Fruit fly (Drosophila melanogaster): ENCODE results near the gene Elo68beta.

Elo68beta gene

DNA sequence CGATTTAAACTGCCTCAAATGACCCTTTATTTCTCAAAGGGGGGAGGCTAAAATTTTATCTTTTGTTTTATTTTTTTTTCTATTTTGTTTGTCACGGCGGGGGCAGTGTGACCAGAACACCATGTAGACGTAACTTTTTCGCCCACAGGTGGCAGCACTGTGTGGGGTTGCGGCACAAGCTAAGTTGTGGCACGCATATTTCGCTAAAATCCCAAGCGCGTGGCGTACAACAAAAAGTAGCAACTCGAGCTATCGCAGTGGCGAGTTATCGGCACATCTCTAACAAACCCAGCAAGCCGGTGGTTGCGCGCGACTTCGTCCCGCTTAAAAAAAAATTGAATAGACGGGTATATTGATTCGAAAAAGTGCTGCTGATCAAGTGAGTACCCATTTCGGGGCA, 21.6 kb upstream of the Elo68beta start, which contains the start of the genes Ufd1 and NaPi-III (continued):
- TF ChIP-seq Bdp1 (GFP tag; optimal IDR thresholded peaks at IDR 0.05) (peak; percentile 16), maf-S (GFP tag; optimal IDR thresholded peaks at IDR 0.05) (peak; percentile 35), org-1 (GFP tag; optimal IDR thresholded peaks at IDR 0.05) (no peak), trem (tag; optimal IDR thresholded peaks at IDR 0.05) (peak; percentile 86), sisA (GFP tag; IDR thresholded peaks at IDR 0.05) (peak; percentile 44; the same call in 1 of the 2 replicates), toy (GFP tag; IDR thresholded peaks at IDR 0.05) (no peak), CG6813 (GFP tag; optimal IDR thresholded peaks at IDR 0.05) (no peak), zen2 (GFP tag; IDR thresholded peaks at IDR 0.05; ENCODE audit: partially characterized antibody) (peak; percentile 65; the same call in 2 of the 3 replicates), CG18262 (tag; optimal IDR thresholded peaks at IDR 0.05) (no peak), trh (GFP tag; optimal IDR thresholded peaks at IDR 0.05) (no peak), CG8924 (tag; optimal IDR thresholded peaks at IDR 0.05) (peak; percentile 47), ap (GFP tag; IDR thresholded peaks at IDR 0.05) (no peak), tgo (GFP tag; IDR thresholded peaks at IDR 0.05) (no peak), az2 (GFP tag; optimal IDR thresholded peaks at IDR 0.05) (no peak), Mrtf (GFP tag; IDR thresholded peaks at IDR 0.05) (no peak), Sox100B (GFP tag; optimal IDR thresholded peaks at IDR 0.05) (no peak), tin (GFP tag; optimal IDR thresholded peaks at IDR 0.05) (no peak), CG3847 (GFP tag; IDR thresholded peaks at IDR 0.05) (peak; percentile 81), CG4328 (GFP tag; optimal IDR thresholded peaks at IDR 0.05) (no peak), vvl (GFP tag; IDR thresholded peaks at IDR 0.05) (peak; percentile 59; the same call in 1 of the 2 replicates), cwo (GFP tag; optimal IDR thresholded peaks at IDR 0.05) (no peak), CG9609 (GFP tag; optimal IDR thresholded peaks at IDR 0.05) (peak; percentile 52), CG4282 (GFP tag; optimal IDR thresholded peaks at IDR 0.05) (peak; percentile 36), CG12744 (GFP tag; optimal IDR thresholded peaks at IDR 0.05) (no peak), CG31441 (GFP tag; IDR thresholded peaks at IDR 0.05) (no peak), h (optimal IDR thresholded peaks at IDR 0.05) (no peak), Blimp-1 (GFP tag; optimal IDR thresholded peaks at IDR 0.05) (no peak), crol (GFP tag; IDR thresholded peaks at IDR 0.05) (no peak), en (GFP tag; optimal IDR thresholded peaks at IDR 0.05) (no peak), so (GFP tag; IDR thresholded peaks at IDR 0.05) (0 out of 3 replicates have a peak, but pooled peaks have one; percentile 52), CG6175 (GFP tag; IDR thresholded peaks at IDR 0.05) (peak; percentile 100), CG18011 (GFP tag; optimal IDR thresholded peaks at IDR 0.05) (no peak), run (tag; optimal IDR thresholded peaks at IDR 0.05) (no peak), CG1647 (GFP tag; optimal IDR thresholded peaks at IDR 0.05) (no peak), CG17361 (GFP tag; IDR thresholded peaks at IDR 0.05) (no peak), tap (tag; optimal IDR thresholded peaks at IDR 0.05) (no peak), CG12299 (tag; optimal IDR thresholded peaks at IDR 0.05) (no peak), cas (GFP tag; IDR thresholded peaks at IDR 0.05) (no peak), CG10366 (GFP tag; IDR thresholded peaks at IDR 0.05) (no peak), CG15269 (tag; optimal IDR thresholded peaks at IDR 0.05) (no peak), ase (GFP tag; IDR thresholded peaks at IDR 0.05) (no peak), CG30020 (tag; optimal IDR thresholded peaks at IDR 0.05) (peak; percentile 19), TFAM (GFP tag; optimal IDR thresholded peaks at IDR 0.05) (no peak), stwl (tag; optimal IDR thresholded peaks at IDR 0.05) (peak; percentile 83), CG10274 (GFP tag; optimal IDR thresholded peaks at IDR 0.05) (no peak), gsb (GFP tag; IDR thresholded peaks at IDR 0.05) (no peak), CG5953 (GFP tag; IDR thresholded peaks at IDR 0.05) (no peak), grn (GFP tag; optimal IDR thresholded peaks at IDR 0.05) (no peak), bsh (GFP tag; optimal IDR thresholded peaks at IDR 0.05) (no peak), hbn (GFP tag; IDR thresholded peaks at IDR 0.05; ENCODE audit: partially characterized antibody) (peak; percentile 84), grau (tag; optimal IDR thresholded peaks at IDR 0.05) (peak; percentile 46), sug (tag; optimal IDR thresholded peaks at IDR 0.05) (peak; percentile 63), CG17359 (tag; optimal IDR thresholded peaks at IDR 0.05) (peak; percentile 57)
